Fruit fly (Drosophila melanogaster) whole organism, wandering third instar larva: ENCODE results near the gene CG43184.

Source experiments
- CG32264 ChIP-seq: fragments of 200-800 bp; sonication (Bioruptor generic); optimal IDR thresholded peaks from 2 replicates; lab custom pipeline; 2016; ENCODE audit warnings: missing biosample characterization, missing genetic modification characterization
- CrebA ChIP-seq: fragments of 200-800 bp; sonication (Bioruptor generic); optimal IDR thresholded peaks from 2 replicates; lab custom pipeline; 2016; ENCODE audit warnings: missing biosample characterization, mild to moderate bottlenecking, missing genetic modification characterization, borderline replicate concordance
- Dfd ChIP-seq: fragments of >200 bp; optimal IDR thresholded peaks from 2 replicates; lab custom pipeline; 2017; ENCODE audit warnings: missing biosample characterization, missing genetic modification characterization
- Dif ChIP-seq: fragments of 200-275, 200-300 bp; sonication (Bioruptor generic); optimal IDR thresholded peaks from 2 replicates; lab custom pipeline; 2018; ENCODE audit warnings: missing biosample characterization, missing genetic modification characterization; ENCODE audit not compliant: partially characterized antibody
- GATAd ChIP-seq: sonication (Bioruptor generic); optimal IDR thresholded peaks from 2 replicates; lab custom pipeline; 2016; ENCODE audit warnings: missing biosample characterization, missing genetic modification characterization
- HLH106 ChIP-seq: fragments of 200-800 bp; optimal IDR thresholded peaks from 3 replicates; lab custom pipeline; 2019; ENCODE audit warnings: missing biosample characterization, mild to moderate bottlenecking, missing genetic modification characterization, moderate library complexity
- Hr78 ChIP-seq: fragments of >200 bp; optimal IDR thresholded peaks from 2 replicates; lab custom pipeline; 2017; ENCODE audit warnings: missing biosample characterization, missing genetic modification characterization
- Hr83 ChIP-seq: fragments of 200-300 bp; sonication (Bioruptor generic); optimal IDR thresholded peaks from 2 replicates; lab custom pipeline; 2016; ENCODE audit warnings: missing biosample characterization, mild to moderate bottlenecking, missing genetic modification characterization, moderate library complexity; ENCODE audit not compliant: poor library complexity, severe bottlenecking
- Jra ChIP-seq: sonication (Bioruptor generic); optimal IDR thresholded peaks from 2 replicates; lab custom pipeline; 2016; ENCODE audit warnings: missing biosample characterization, missing genetic modification characterization
- Myc ChIP-seq: fragments of >200 bp; optimal IDR thresholded peaks from 2 replicates; lab custom pipeline; 2017
- OdsH ChIP-seq: fragments of 200-800 bp; sonication (Bioruptor generic); optimal IDR thresholded peaks from 2 replicates; lab custom pipeline; 2016; ENCODE audit warnings: missing biosample characterization, mild to moderate bottlenecking, missing genetic modification characterization
- Sp1 ChIP-seq: fragments of 200-800 bp; sonication (Bioruptor generic); optimal IDR thresholded peaks from 3 replicates; lab custom pipeline; 2019; ENCODE audit warnings: missing biosample characterization, mild to moderate bottlenecking, missing genetic modification characterization, moderate library complexity
- br ChIP-seq: fragments of 200-800 bp; sonication (Bioruptor generic); optimal IDR thresholded peaks from 2 replicates; lab custom pipeline; 2016; ENCODE audit warnings: missing biosample characterization, missing genetic modification characterization
- dl ChIP-seq, 2 experiments: fragments of 175-275, 200-275 bp in 1 of 2; fragments of 200-275 bp in 1 of 2; sonication (Bioruptor generic); optimal IDR thresholded peaks; lab custom pipeline; 2018; ENCODE audit warnings: mild to moderate bottlenecking in 2 of 2, missing biosample characterization in 2 of 2, missing genetic modification characterization in 2 of 2, moderate library complexity in 2 of 2; ENCODE audit not compliant: partially characterized antibody in 2 of 2, insufficient read depth in 1 of 2
- dmrt93B ChIP-seq: fragments of 200-800 bp; sonication (Bioruptor generic); optimal IDR thresholded peaks from 2 replicates; lab custom pipeline; 2018; ENCODE audit warnings: missing biosample characterization, mild to moderate bottlenecking, missing genetic modification characterization
- dsf ChIP-seq: sonication (Bioruptor generic); optimal IDR thresholded peaks from 2 replicates; lab custom pipeline; 2016; ENCODE audit warnings: missing biosample characterization, missing genetic modification characterization, borderline replicate concordance
- ey ChIP-seq: fragments of 200-800 bp; sonication (Bioruptor generic); optimal IDR thresholded peaks from 2 replicates; lab custom pipeline; 2016; ENCODE audit warnings: missing biosample characterization, missing genetic modification characterization
- foxo ChIP-seq, 2 experiments: fragments of 200-800 bp; sonication (Bioruptor generic); optimal IDR thresholded peaks; 2 replicates in 1 of 2; 3 replicates in 1 of 2; lab custom pipeline; 2016 to 2017; ENCODE audit warnings: missing biosample characterization in 2 of 2, missing genetic modification characterization in 2 of 2
- fru ChIP-seq: fragments of 200-800 bp; sonication (Bioruptor generic); optimal IDR thresholded peaks from 3 replicates; lab custom pipeline; 2016; ENCODE audit warnings: missing biosample characterization, mild to moderate bottlenecking, missing genetic modification characterization
- jim ChIP-seq: fragments of 175-275, 200-325 bp; sonication (Bioruptor generic); optimal IDR thresholded peaks from 2 replicates; lab custom pipeline; 2016; ENCODE audit warnings: missing biosample characterization, mild to moderate bottlenecking, missing genetic modification characterization
- lola ChIP-seq: fragments of >200 bp; optimal IDR thresholded peaks from 2 replicates; lab custom pipeline; 2017; ENCODE audit warnings: missing biosample characterization, missing genetic modification characterization
- pan ChIP-seq: fragments of >200 bp; optimal IDR thresholded peaks from 2 replicates; lab custom pipeline; 2017
- psq ChIP-seq: fragments of 200-800 bp; sonication (Bioruptor generic); optimal IDR thresholded peaks from 3 replicates; lab custom pipeline; 2017; ENCODE audit warnings: missing biosample characterization, mild to moderate bottlenecking, missing genetic modification characterization, moderate library complexity
- rgr ChIP-seq: fragments of 200-800 bp; sonication (Bioruptor generic); optimal IDR thresholded peaks from 3 replicates; lab custom pipeline; 2016; ENCODE audit warnings: missing biosample characterization, mild to moderate bottlenecking, missing genetic modification characterization
- sv ChIP-seq: fragments of 200-800 bp; sonication (Bioruptor generic); optimal IDR thresholded peaks from 3 replicates; lab custom pipeline; 2016; ENCODE audit warnings: missing biosample characterization, missing genetic modification characterization
- tai ChIP-seq: sonication (Bioruptor generic); optimal IDR thresholded peaks from 2 replicates; lab custom pipeline; 2016; ENCODE audit warnings: missing biosample characterization, missing genetic modification characterization
- usp ChIP-seq: fragments of >200 bp; optimal IDR thresholded peaks from 2 replicates; lab custom pipeline; 2017; ENCODE audit warnings: missing biosample characterization, missing genetic modification characterization
- woc ChIP-seq: sonication (Bioruptor generic); optimal IDR thresholded peaks from 2 replicates; lab custom pipeline; 2016; ENCODE audit warnings: missing biosample characterization, mild to moderate bottlenecking, missing genetic modification characterization

The CG43184 gene

dm6 chr3L:13876967-13877366 lies 39.4 kb downstream of the CG43184 start:
- TF ChIP-seq CrebA (GFP tag; lab: Kevin White, UChicago) (no peak), Myc (lab: Kevin White, UChicago) (peak; percentile 7)

- TF ChIP-seq HLH106 (tag; lab: Kevin White, UChicago) (no peak), dmrt93B (GFP tag; lab: Kevin White, UChicago) (no peak), psq (GFP tag; lab: Kevin White, UChicago) (no peak), fru (GFP tag; lab: Kevin White, UChicago) (no peak), GATAd (GFP tag; lab: Kevin White, UChicago) (no peak), foxo (GFP tag; optimal IDR thresholded peaks at IDR 0.05; lab: Kevin White, UChicago) (no peak), Jra (no peak), ey (GFP tag; lab: Kevin White, UChicago) (no peak), dl (GFP tag; optimal IDR thresholded peaks at IDR 0.05; lab: Kevin White, UChicago; ENCODE audit: insufficient read depth in 1 of 2, partially characterized antibody in 2 of 2) (no peak), Dfd (GFP tag; lab: Kevin White, UChicago) (no peak), OdsH (GFP tag; lab: Kevin White, UChicago) (no peak), Myc (lab: Kevin White, UChicago) (no peak), Hr78 (GFP tag; lab: Kevin White, UChicago) (no peak), lola (no peak)
- TF ChIP-seq, all 38 proteins: peak for 0
These were observed 40.3 kb downstream of the CG43184 start for dm6 chr3L:13877904-13878303.

- TF ChIP-seq Dfd (GFP tag; lab: Kevin White, UChicago) (peak; percentile 6), ey (GFP tag; lab: Kevin White, UChicago) (no peak)
These were observed 41.2 kb downstream of the CG43184 start, which contains the start of gene CG13737 for dm6 chr3L:13878729-13879128. TSS of gene CG13737 (plus strand) at chr3L:13878994.

dm6 chr3L:13881555-13881954 lies 44.0 kb downstream of the CG43184 start:
- TF ChIP-seq CG32264 (GFP tag; lab: Kevin White, UChicago) (no peak), lola (no peak), Myc (lab: Kevin White, UChicago) (no peak), sv (no peak), Dfd (GFP tag; lab: Kevin White, UChicago) (no peak)

dm6 chr3L:13882532-13882931 lies 45.0 kb downstream of the CG43184 start:
- TF ChIP-seq br (GFP tag; lab: Kevin White, UChicago) (no peak), Sp1 (GFP tag; lab: Kevin White, UChicago) (no peak), pan (lab: Kevin White, UChicago) (no peak), ey (GFP tag; lab: Kevin White, UChicago) (no peak), Dfd (GFP tag; lab: Kevin White, UChicago) (peak; percentile 27)

dm6 chr3L:13884460-13885056 lies 47.0 kb downstream of the CG43184 start:
- TF ChIP-seq br (GFP tag; lab: Kevin White, UChicago) (no peak), Myc (lab: Kevin White, UChicago) (no peak), rgr (GFP tag; lab: Kevin White, UChicago) (no peak), Dif (no peak), sv (no peak), Hr78 (GFP tag; lab: Kevin White, UChicago) (no peak), pan (lab: Kevin White, UChicago) (no peak), woc (GFP tag; lab: Kevin White, UChicago) (no peak), CrebA (GFP tag; lab: Kevin White, UChicago) (no peak), tai (GFP tag; lab: Kevin White, UChicago) (no peak), OdsH (GFP tag; lab: Kevin White, UChicago) (no peak), jim (GFP tag; lab: Kevin White, UChicago) (no peak), Hr83 (GFP tag; lab: Kevin White, UChicago) (no peak), usp (GFP tag; lab: Kevin White, UChicago) (no peak), dsf (GFP tag; lab: Kevin White, UChicago) (no peak)
